Fruit fly (Drosophila melanogaster) ovary, adult (tissue): ENCODE results near the gene whe.

Experiments used
- CG17801 ChIP-seq: fragments of 200-800 bp; optimal IDR thresholded peaks from 2 replicates; lab custom pipeline; 2019; ENCODE audit warnings: missing biosample characterization, mild to moderate bottlenecking, missing genetic modification characterization, moderate library complexity; ENCODE audit not compliant: partially characterized antibody

The whe gene

dm6 chrX:21402672-21403071, at the start of gene whe:
Gene whe, minus strand, starts transcription at chrX:21402772.
- no peak for TF ChIP-seq CG17801

- TF ChIP-seq CG17801 = no peak
Observed at dm6 chrX:21440687-21441086, 38.1 kb upstream of the whe start.

- no peak for TF ChIP-seq CG17801
Observed at dm6 chrX:21429156-21429555, 26.6 kb upstream of the whe start, which contains the start of gene CG10918. Gene CG10918, minus strand, starts transcription at chrX:21429256.

dm6 chrX:21396860-21397459, 5.6 kb downstream of the whe start, which contains the start of gene lcs:
Gene lcs, minus strand, starts transcription at chrX:21397316.
- no peak for TF ChIP-seq CG17801

- TF ChIP-seq CG17801 = no peak
Observed at dm6 chrX:21388734-21389133, 13.8 kb downstream of the whe start, which contains the start of gene mst. Gene mst, plus strand, starts transcription at chrX:21388977.

dm6 chrX:21387695-21388094, 14.9 kb downstream of the whe start, which contains the start of gene Ddx56:
Gene Ddx56, minus strand, starts transcription at chrX:21387946.
- TF ChIP-seq CG17801 = no peak

dm6 chrX:21378344-21378882, 24.2 kb downstream of the whe start:
- no peak for TF ChIP-seq CG17801

dm6 chrX:21375595-21376047, 27.0 kb downstream of the whe start:
- peak; percentile 83 for TF ChIP-seq CG17801

- TF ChIP-seq CG17801 = peak; percentile 32
Observed at dm6 chrX:21373659-21374426, 28.7 kb downstream of the whe start, which contains the start of gene slgA. Gene slgA, plus strand, starts transcription at chrX:21374002.

dm6 chrX:21369149-21369988, 33.2 kb downstream of the whe start:
- TF ChIP-seq CG17801 = no peak

- no peak for TF ChIP-seq CG17801
Observed at dm6 chrX:21368410-21368918, 34.1 kb downstream of the whe start.

- TF ChIP-seq CG17801 = peak; percentile 99
Observed at dm6 chrX:21367363-21368072, 35.1 kb downstream of the whe start.

- TF ChIP-seq CG17801 = peak; percentile 94
Observed at dm6 chrX:21366311-21366990, 36.1 kb downstream of the whe start.

dm6 chrX:21365421-21365820, 37.2 kb downstream of the whe start:
- TF ChIP-seq CG17801 = no peak

dm6 chrX:21362878-21363277, 39.7 kb downstream of the whe start, which contains the start of the genes bbx and waw:
Gene bbx, plus strand, starts transcription at chrX:21363028.
Gene waw, plus strand, starts transcription at chrX:21363028.
- TF ChIP-seq CG17801 = no peak
